Worm (Caenorhabditis elegans) whole organism, midembryonic: Measurements from ENCODE around the gene slfl-5.

Experiments
- cog-1 ChIP-seq: sonication (generic microtip); optimal IDR thresholded peaks from 2 replicates; lab custom pipeline; 2016; ENCODE audit warnings: missing genetic modification characterization, missing compliant biosample characterization
- flt-1 ChIP-seq: fragments of 200-800 bp; sonication (Bioruptor generic); IDR thresholded peaks from 2 replicates; pipeline ENCODE4 v1.3.6; 2022; ENCODE audit warnings: missing genetic modification characterization, missing compliant biosample characterization
- klf-2 ChIP-seq: fragments of 200-800 bp; sonication (Bioruptor generic); conservative IDR thresholded peaks from 2 replicates; pipeline ENCODE4 v1.3.6; 2022; ENCODE audit warnings: missing genetic modification reagents, missing genetic modification characterization, missing compliant biosample characterization
- med-1 ChIP-seq: sonication (generic microtip); optimal IDR thresholded peaks from 2 replicates; lab custom pipeline; 2017; ENCODE audit warnings: missing genetic modification characterization, mild to moderate bottlenecking, missing compliant biosample characterization, antibody characterized with exemption, missing genetic modification reagents; ENCODE audit not compliant: insufficient read depth
- tab-1 ChIP-seq: fragments of 200-800 bp; sonication (Bioruptor generic); IDR thresholded peaks from 2 replicates; pipeline ENCODE4 v1.3.6; 2022; ENCODE audit warnings: missing genetic modification characterization, missing compliant biosample characterization
- ztf-23 ChIP-seq: fragments of 200-800 bp; sonication (Bioruptor generic); IDR thresholded peaks from 2 replicates; pipeline ENCODE4 v1.3.6; 2022; ENCODE audit warnings: missing genetic modification reagents, missing genetic modification characterization, missing compliant biosample characterization

ce11 chrV:12196659-12197058 lies 48.2 kb downstream of the slfl-5 start:
- TF ChIP-seq ztf-23 (no peak), med-1 (GFP tag; lab: Kevin White, UChicago) (no peak), flt-1 (no peak), klf-2 (GFP tag; lab: Robert Waterston, UW) (no peak), tab-1 (GFP tag; lab: Robert Waterston, UW) (no peak), cog-1 (tag; lab: Kevin White, UChicago) (no peak)
